Fruit fly (Drosophila melanogaster): ENCODE data around the gene sstn.

The sstn gene

dm6 chr3L:15136659-15137572, 42.4 kb upstream of the sstn start, which contains the start of gene CG12316 (continued):
- peak; percentile 77 for TF ChIP-seq H15 (GFP tag; IDR thresholded peaks at IDR 0.05)
- peak; percentile 65 for TF ChIP-seq TFAM (GFP tag; optimal IDR thresholded peaks at IDR 0.05)
- peak; percentile 96 for TF ChIP-seq CG18599 (GFP tag; optimal IDR thresholded peaks at IDR 0.05)
- peak; percentile 52 for TF ChIP-seq bigmax (GFP tag; optimal IDR thresholded peaks at IDR 0.05)
- TF ChIP-seq gcm2 (GFP tag; optimal IDR thresholded peaks at IDR 0.05), result peak; percentile 70
- peak; percentile 73; the same call in 2 of the 3 replicates for TF ChIP-seq CG11456 (GFP tag; IDR thresholded peaks at IDR 0.05)
- no peak for TF ChIP-seq br (optimal IDR thresholded peaks at IDR 0.05)
- peak; percentile 79 for TF ChIP-seq Deaf1 (tag; optimal IDR thresholded peaks at IDR 0.05)
- TF ChIP-seq bowl (GFP tag; IDR thresholded peaks at IDR 0.05), result peak; percentile 71; the same call in 1 of the 2 replicates
- peak; percentile 86 for TF ChIP-seq CG17385 (GFP tag; optimal IDR thresholded peaks at IDR 0.05)
- peak; percentile 77 for TF ChIP-seq CG1602 (GFP tag; optimal IDR thresholded peaks at IDR 0.05)
- TF ChIP-seq CG32767 (GFP tag; IDR thresholded peaks at IDR 0.05), result peak; percentile 90; the same call in 1 of the 2 replicates
- TF ChIP-seq NK7.1 (GFP tag; optimal IDR thresholded peaks at IDR 0.05), result peak; percentile 89
- TF ChIP-seq CG3995 (GFP tag; optimal IDR thresholded peaks at IDR 0.05), result peak; percentile 77
- TF ChIP-seq MESR4 (GFP tag; optimal IDR thresholded peaks at IDR 0.05), result peak; percentile 70
- TF ChIP-seq CG10147 (GFP tag; optimal IDR thresholded peaks at IDR 0.05), result peak; percentile 89
- peak; percentile 84 for TF ChIP-seq CG8359 (GFP tag; optimal IDR thresholded peaks at IDR 0.05; ENCODE audit: borderline replicate concordance)
- TF ChIP-seq ash1 (GFP tag; optimal IDR thresholded peaks at IDR 0.05), result peak; percentile 67
- TF ChIP-seq CG14965 (GFP tag; optimal IDR thresholded peaks at IDR 0.05; ENCODE audit: borderline replicate concordance), result peak; percentile 56
- peak; percentile 82; the same call in 1 of the 3 replicates for TF ChIP-seq CG2199 (GFP tag; IDR thresholded peaks at IDR 0.05)
- peak; percentile 78 for TF ChIP-seq CG11247 (GFP tag; IDR thresholded peaks at IDR 0.05)
- peak; percentile 92 for TF ChIP-seq gsb-n (tag; optimal IDR thresholded peaks at IDR 0.05)
- peak; percentile 76 for TF ChIP-seq fd102C (GFP tag; optimal IDR thresholded peaks at IDR 0.05)
- peak; percentile 76 for TF ChIP-seq amos (GFP tag; IDR thresholded peaks at IDR 0.05; ENCODE audit: partially characterized antibody)
- TF ChIP-seq tgo (GFP tag; IDR thresholded peaks at IDR 0.05), result peak; percentile 73
- peak; percentile 94 for TF ChIP-seq HmgZ (tag; optimal IDR thresholded peaks at IDR 0.05)
- no peak; the same call in 1 of the 2 replicates for TF ChIP-seq Doc2 (GFP tag; IDR thresholded peaks at IDR 0.05)
- TF ChIP-seq CG4360 (GFP tag; IDR thresholded peaks at IDR 0.05), result 0 out of 2 replicates have a peak, but pooled peaks have one; percentile 7
- peak; percentile 90 for TF ChIP-seq salm (tag; optimal IDR thresholded peaks at IDR 0.05)
- TF ChIP-seq CG8388 (GFP tag; optimal IDR thresholded peaks at IDR 0.05), result peak; percentile 92
- peak; percentile 87 for TF ChIP-seq btn (GFP tag; optimal IDR thresholded peaks at IDR 0.05)
- no peak for TF ChIP-seq fru (optimal IDR thresholded peaks at IDR 0.05)
- no peak for TF ChIP-seq Trl (optimal IDR thresholded peaks at IDR 0.05)
- peak; percentile 91 for TF ChIP-seq Trl (GFP tag; optimal IDR thresholded peaks at IDR 0.05)
- TF ChIP-seq CG15514 (GFP tag; optimal IDR thresholded peaks at IDR 0.05), result peak; percentile 87
- TF ChIP-seq CG2116 (GFP tag; optimal IDR thresholded peaks at IDR 0.05), result peak; percentile 50
- TF ChIP-seq ssp (GFP tag; IDR thresholded peaks at IDR 0.05), result peak; percentile 59
- no peak for TF ChIP-seq CG17568 (GFP tag; optimal IDR thresholded peaks at IDR 0.05)
- TF ChIP-seq lov (optimal IDR thresholded peaks at IDR 0.05), result no peak
- peak; percentile 74; the same call in 2 of the 3 replicates for TF ChIP-seq lov (GFP tag; IDR thresholded peaks at IDR 0.05)
- peak; percentile 74 for TF ChIP-seq CG9876 (GFP tag; optimal IDR thresholded peaks at IDR 0.05)
- TF ChIP-seq CTCF (GFP tag; optimal IDR thresholded peaks at IDR 0.05), result no peak
- peak; percentile 89 for TF ChIP-seq oc (tag; optimal IDR thresholded peaks at IDR 0.05)
- TF ChIP-seq gce (GFP tag; IDR thresholded peaks at IDR 0.05), result peak; percentile 36; the same call in 2 of the 3 replicates
- peak; percentile 36; the same call in 1 of the 2 replicates for TF ChIP-seq ato (GFP tag; IDR thresholded peaks at IDR 0.05; ENCODE audit: partially characterized antibody)
- TF ChIP-seq CG1024 (GFP tag; IDR thresholded peaks at IDR 0.05), result peak; percentile 82
- peak; percentile 77 for TF ChIP-seq cato (GFP tag; optimal IDR thresholded peaks at IDR 0.05; ENCODE audit: borderline replicate concordance)
- TF ChIP-seq HLHmδ (GFP tag; optimal IDR thresholded peaks at IDR 0.05), result no peak
- peak; percentile 63 for TF ChIP-seq Oaz (GFP tag; IDR thresholded peaks at IDR 0.05)
- peak; percentile 91 for TF ChIP-seq phol (tag; optimal IDR thresholded peaks at IDR 0.05)
